Fruit fly (Drosophila melanogaster) whole organism, prepupa: Measurements from ENCODE around the gene CG2604.

Experiments used
- Blimp-1 ChIP-seq: fragments of 200-800 bp; sonication (Bioruptor generic); optimal IDR thresholded peaks from 3 replicates; lab custom pipeline; 2017; ENCODE audit warnings: missing biosample characterization, missing genetic modification characterization, mild to moderate bottlenecking, moderate library complexity, missing genetic modification reagents
- CG11902 ChIP-seq: fragments of 200-800 bp; sonication (Bioruptor generic); optimal IDR thresholded peaks from 3 replicates; lab custom pipeline; 2016; ENCODE audit warnings: missing biosample characterization, missing genetic modification characterization
- CG34406 ChIP-seq: fragments of 200-800 bp; sonication (Bioruptor generic); optimal IDR thresholded peaks from 3 replicates; lab custom pipeline; 2016; ENCODE audit warnings: missing biosample characterization, missing genetic modification characterization
- CG6854 ChIP-seq: fragments of 200-800 bp; sonication (Bioruptor generic); optimal IDR thresholded peaks from 2 replicates; lab custom pipeline; 2017; ENCODE audit warnings: missing biosample characterization, mild to moderate bottlenecking, missing genetic modification characterization
- CG7368 ChIP-seq: fragments of 200-800 bp; sonication (Bioruptor generic); optimal IDR thresholded peaks from 3 replicates; lab custom pipeline; 2016; ENCODE audit warnings: missing biosample characterization, missing genetic modification characterization
- Eip93F ChIP-seq: fragments of 200-800 bp; sonication (Bioruptor generic); optimal IDR thresholded peaks from 2 replicates; lab custom pipeline; 2016; ENCODE audit warnings: missing biosample characterization, mild to moderate bottlenecking, missing genetic modification characterization
- Hr39 ChIP-seq: fragments of 200-800 bp; sonication (Bioruptor generic); optimal IDR thresholded peaks from 2 replicates; lab custom pipeline; 2016; ENCODE audit warnings: missing biosample characterization, missing genetic modification characterization
- Hr4 ChIP-seq: fragments of 200-800 bp; sonication (Bioruptor generic); optimal IDR thresholded peaks from 3 replicates; lab custom pipeline; 2016; ENCODE audit warnings: missing biosample characterization, missing genetic modification characterization
- Sox15 ChIP-seq: fragments of 200-800 bp; sonication (Bioruptor generic); optimal IDR thresholded peaks from 3 replicates; lab custom pipeline; 2016; ENCODE audit warnings: missing biosample characterization, missing genetic modification characterization
- lz ChIP-seq: fragments of 200-800 bp; sonication (Bioruptor generic); optimal IDR thresholded peaks from 3 replicates; lab custom pipeline; 2016; ENCODE audit warnings: missing biosample characterization, missing genetic modification characterization
- ss ChIP-seq, 2 experiments: fragments of 200-800 bp; sonication (Bioruptor generic); optimal IDR thresholded peaks; 2 replicates in 1 of 2; 3 replicates in 1 of 2; lab custom pipeline; 2017 to 2018; ENCODE audit warnings: mild to moderate bottlenecking in 2 of 2, missing biosample characterization in 2 of 2, missing genetic modification characterization in 2 of 2, moderate library complexity in 1 of 2
- svp ChIP-seq: fragments of 200-800 bp; sonication (Bioruptor generic); peaks from one replicate; lab custom pipeline; 2016; ENCODE audit warnings: missing biosample characterization, missing genetic modification characterization

DNA sequence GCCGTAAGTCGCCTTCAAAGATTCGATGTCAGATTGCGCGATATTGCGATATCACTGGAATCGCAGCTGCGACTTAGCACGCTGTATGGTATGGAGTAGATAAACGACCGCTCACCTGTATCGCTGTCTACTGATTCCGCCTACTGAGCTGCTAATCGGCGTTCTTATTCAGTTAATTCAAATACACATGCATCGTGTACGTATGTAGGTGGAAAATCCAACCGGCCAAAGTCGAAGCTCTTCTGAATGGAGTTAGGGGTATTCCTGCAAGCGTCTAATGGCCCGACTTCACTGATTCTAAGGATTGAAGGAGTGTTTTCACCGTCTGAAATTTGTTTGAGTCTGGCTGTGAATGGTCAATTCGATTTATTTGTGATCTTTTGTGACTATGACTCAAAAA, at the start of gene CG2604:
- peak; percentile 64 for TF ChIP-seq CG6854 (GFP tag; lab: Kevin White, UChicago)
- no peak for TF ChIP-seq CG7368 (GFP tag; lab: Kevin White, UChicago)
- TF ChIP-seq Eip93F (GFP tag; lab: Kevin White, UChicago), result no peak
- no peak for TF ChIP-seq CG11902 (GFP tag; lab: Kevin White, UChicago)
- TF ChIP-seq ss (GFP tag; optimal IDR thresholded peaks at IDR 0.05; lab: Kevin White, UChicago), result peak in 1 of 2 experiments; percentile 72
- TF ChIP-seq lz (GFP tag; lab: Kevin White, UChicago), result peak; percentile 1
- TF ChIP-seq Sox15 (GFP tag; lab: Kevin White, UChicago), result no peak
- TF ChIP-seq svp (GFP tag; lab: Kevin White, UChicago), result no peak
- TF ChIP-seq Hr39 (GFP tag; lab: Kevin White, UChicago), result no peak
- no peak for TF ChIP-seq Hr4
- no peak for TF ChIP-seq CG34406 (GFP tag; lab: Kevin White, UChicago)
- no peak for TF ChIP-seq Blimp-1 (GFP tag; lab: Kevin White, UChicago)
